Worm (Caenorhabditis elegans) whole organism, young adult: ENCODE data around the gene F45G2.8.
A peak's percentile ranks its signal among the peaks of the same experiment; 100 is the strongest.

Experiments used
- F33H1.4 ChIP-seq: fragments of 200-800 bp; sonication (Bioruptor generic); IDR thresholded peaks from 2 replicates; pipeline ENCODE4 v1.3.6; 2022; ENCODE audit warnings: missing genetic modification reagents, missing genetic modification characterization, missing compliant biosample characterization
- F49E8.2 ChIP-seq: sonication (generic microtip); optimal IDR thresholded peaks from 3 replicates; lab custom pipeline; 2017; ENCODE audit warnings: missing genetic modification characterization, mild to moderate bottlenecking, missing compliant biosample characterization, antibody characterized with exemption, moderate library complexity; ENCODE audit not compliant: insufficient read depth
- F55B11.4 ChIP-seq: sonication (generic microtip); optimal IDR thresholded peaks from 2 replicates; lab custom pipeline; 2016; ENCODE audit warnings: missing compliant biosample characterization, missing genetic modification characterization, borderline replicate concordance; ENCODE audit not compliant: insufficient read depth
- T07F8.4 ChIP-seq: sonication (generic microtip); optimal IDR thresholded peaks from 2 replicates; lab custom pipeline; 2016; ENCODE audit warnings: mild to moderate bottlenecking, missing genetic modification characterization, moderate library complexity, missing compliant biosample characterization
- T26A5.8 ChIP-seq: sonication (generic microtip); optimal IDR thresholded peaks from 2 replicates; lab custom pipeline; 2016; ENCODE audit warnings: missing genetic modification characterization, missing compliant biosample characterization
- Y53F4B.3 ChIP-seq: fragments of 200-800 bp; sonication (Bioruptor generic); IDR thresholded peaks from 2 replicates; pipeline ENCODE4 v1.3.6; 2022; ENCODE audit warnings: missing genetic modification reagents, missing genetic modification characterization, missing compliant biosample characterization
- Y56A3A.18 ChIP-seq: fragments of 200-800 bp; sonication (Bioruptor generic); IDR thresholded peaks from 2 replicates; pipeline ENCODE4 v1.3.6; 2022; ENCODE audit warnings: missing genetic modification reagents, missing genetic modification characterization, missing compliant biosample characterization
- Y67H2A.10 ChIP-seq: fragments of 200-800 bp; sonication (Bioruptor generic); conservative IDR thresholded peaks from 2 replicates; pipeline ENCODE4 v1.3.6; 2022; ENCODE audit warnings: missing genetic modification reagents, missing genetic modification characterization, missing compliant biosample characterization
- athp-1 ChIP-seq: sonication (generic microtip); optimal IDR thresholded peaks from 2 replicates; lab custom pipeline; 2017; ENCODE audit warnings: mild to moderate bottlenecking, missing genetic modification characterization, missing compliant biosample characterization
- attf-5 ChIP-seq: fragments of 200-800 bp; sonication (Bioruptor generic); optimal IDR thresholded peaks from 2 replicates; lab custom pipeline; 2018; ENCODE audit warnings: mild to moderate bottlenecking, missing genetic modification characterization, missing compliant biosample characterization
- bed-1 ChIP-seq: fragments of 200-800 bp; sonication (Bioruptor generic); IDR thresholded peaks from 2 replicates; pipeline ENCODE4 v1.3.6; 2022; ENCODE audit warnings: missing genetic modification reagents, missing genetic modification characterization, missing compliant biosample characterization
- ceh-27 ChIP-seq: fragments of 200-800 bp; sonication (Bioruptor generic); optimal IDR thresholded peaks from 2 replicates; lab custom pipeline; 2018; ENCODE audit warnings: mild to moderate bottlenecking, missing genetic modification characterization, moderate library complexity, missing compliant biosample characterization
- ets-4 ChIP-seq: fragments of 200-800 bp; sonication (Bioruptor generic); optimal IDR thresholded peaks from 2 replicates; lab custom pipeline; 2018; ENCODE audit warnings: mild to moderate bottlenecking, missing genetic modification characterization, missing compliant biosample characterization
- fkh-3 ChIP-seq: sonication (generic microtip); optimal IDR thresholded peaks from 2 replicates; lab custom pipeline; 2016; ENCODE audit warnings: mild to moderate bottlenecking, missing genetic modification characterization, missing compliant biosample characterization
- gei-17 ChIP-seq: fragments of 200-800 bp; sonication (Bioruptor generic); optimal IDR thresholded peaks from 2 replicates; lab custom pipeline; 2018; ENCODE audit warnings: mild to moderate bottlenecking, missing genetic modification characterization, missing compliant biosample characterization
- hrde-1 ChIP-seq: sonication (generic microtip); optimal IDR thresholded peaks from 2 replicates; lab custom pipeline; 2016; ENCODE audit warnings: missing genetic modification characterization, mild to moderate bottlenecking, missing compliant biosample characterization, moderate library complexity, missing genotype, missing genetic modification reagents, borderline replicate concordance
- lag-1 ChIP-seq: fragments of 200-800 bp; sonication (Bioruptor generic); IDR thresholded peaks from 2 replicates; pipeline ENCODE4 v1.3.6; 2022; ENCODE audit warnings: missing genetic modification reagents, missing genetic modification characterization, missing compliant biosample characterization
- lin-26 ChIP-seq: fragments of 200-800 bp; sonication (Bioruptor generic); IDR thresholded peaks from 2 replicates; pipeline ENCODE4 v1.3.6; 2022; ENCODE audit warnings: missing genetic modification reagents, missing genetic modification characterization, missing compliant biosample characterization
- lin-35 ChIP-seq, 3 experiments: fragments of 150-350 bp in 2 of 3; sonication (generic microtip) in 1 of 3; optimal IDR thresholded peaks; 2 replicates each; lab custom pipeline; 2014 to 2018; ENCODE audit warnings: missing biosample characterization in 3 of 3, missing genetic modification characterization in 3 of 3, missing genetic modification reagents in 3 of 3
- lsl-1 ChIP-seq: fragments of 200-800 bp; sonication (Bioruptor generic); optimal IDR thresholded peaks from 2 replicates; lab custom pipeline; 2018; ENCODE audit warnings: mild to moderate bottlenecking, missing genetic modification characterization, moderate library complexity, missing compliant biosample characterization
- lsy-27 ChIP-seq: sonication (generic microtip); optimal IDR thresholded peaks from 2 replicates; lab custom pipeline; 2017; ENCODE audit warnings: missing genetic modification characterization, mild to moderate bottlenecking, missing compliant biosample characterization, antibody characterized with exemption, missing genotype, borderline replicate concordance; ENCODE audit not compliant: insufficient read depth
- mes-4 ChIP-seq: sonication (generic microtip); optimal IDR thresholded peaks from 2 replicates; lab custom pipeline; 2016; ENCODE audit warnings: missing genotype, missing genetic modification characterization, missing compliant biosample characterization
- mxl-1 ChIP-seq: sonication (generic microtip); optimal IDR thresholded peaks from 2 replicates; lab custom pipeline; 2016; ENCODE audit warnings: missing genetic modification characterization, missing compliant biosample characterization
- nfyb-1 ChIP-seq: fragments of 200-800 bp; sonication (Bioruptor generic); IDR thresholded peaks from 2 replicates; pipeline ENCODE4 v1.3.6; 2022; ENCODE audit warnings: missing genetic modification reagents, missing genetic modification characterization, missing compliant biosample characterization
- nhr-179 ChIP-seq: sonication (generic microtip); optimal IDR thresholded peaks from 2 replicates; lab custom pipeline; 2016; ENCODE audit warnings: mild to moderate bottlenecking, missing genetic modification characterization, missing compliant biosample characterization
- repo-1 ChIP-seq: sonication (generic microtip); optimal IDR thresholded peaks from 2 replicates; lab custom pipeline; 2017; ENCODE audit warnings: mild to moderate bottlenecking, missing genetic modification characterization, missing compliant biosample characterization
- snpc-1.3 ChIP-seq: sonication (generic microtip); optimal IDR thresholded peaks from 2 replicates; lab custom pipeline; 2017; ENCODE audit warnings: missing genetic modification characterization, mild to moderate bottlenecking, missing compliant biosample characterization, antibody characterized with exemption, moderate library complexity, missing genotype, missing genetic modification reagents; ENCODE audit not compliant: insufficient read depth
- snpc-3.4 ChIP-seq: sonication (generic microtip); optimal IDR thresholded peaks from 2 replicates; lab custom pipeline; 2017; ENCODE audit warnings: missing genetic modification characterization, mild to moderate bottlenecking, missing compliant biosample characterization, antibody characterized with exemption, moderate library complexity, missing genotype, missing genetic modification reagents
- snpc-4 ChIP-seq, 5 experiments: fragments of 150-350 bp in 1 of 5; sonication (generic microtip) in 4 of 5; optimal IDR thresholded peaks; 2 replicates each; lab custom pipeline; 2014 to 2018; ENCODE audit warnings: missing genetic modification characterization in 5 of 5, missing biosample characterization in 3 of 5, antibody characterized with exemption in 2 of 5, mild to moderate bottlenecking in 2 of 5, missing compliant biosample characterization in 2 of 5, missing genotype in 2 of 5, moderate library complexity in 2 of 5, missing genetic modification reagents in 1 of 5
- xnd-1 ChIP-seq: sonication (generic microtip); optimal IDR thresholded peaks from 2 replicates; lab custom pipeline; 2016; ENCODE audit warnings: missing genotype, missing genetic modification reagents, missing genetic modification characterization, missing compliant biosample characterization
- ztf-18 ChIP-seq: sonication (generic microtip); optimal IDR thresholded peaks from 2 replicates; lab custom pipeline; 2016; ENCODE audit warnings: missing genotype, mild to moderate bottlenecking, missing genetic modification characterization, missing compliant biosample characterization
- ztf-25 ChIP-seq: fragments of 200-800 bp; sonication (Bioruptor generic); IDR thresholded peaks from 2 replicates; pipeline ENCODE4 v1.3.6; 2022; ENCODE audit warnings: missing genetic modification reagents, missing genetic modification characterization, missing compliant biosample characterization
- ztf-26 ChIP-seq: sonication (generic microtip); optimal IDR thresholded peaks from 2 replicates; lab custom pipeline; 2017; ENCODE audit warnings: missing genetic modification characterization, missing compliant biosample characterization

The F45G2.8 gene

DNA sequence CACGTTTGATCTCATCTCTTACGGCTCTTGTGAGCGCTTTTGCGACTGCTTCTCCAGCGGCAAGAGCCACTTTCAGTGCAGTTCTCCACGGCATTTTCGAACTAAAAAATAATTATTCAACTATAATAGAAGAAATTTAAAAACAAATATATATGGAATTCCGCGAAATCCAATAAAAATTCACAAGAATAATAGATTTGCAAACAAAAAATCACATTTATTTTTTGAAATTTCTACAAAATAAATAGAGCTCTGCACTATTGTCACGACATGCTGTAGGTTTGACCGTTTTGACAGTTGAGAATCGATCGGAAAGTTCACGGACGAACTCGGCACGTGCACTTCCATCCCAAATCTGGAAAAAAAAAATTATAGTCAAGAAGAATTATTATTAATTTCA is at the start of gene F45G2.8:
Gene F45G2.8 (minus strand): TSS at position 101 of the 400 bp plus-strand sequence.
- TF ChIP-seq mes-4 (tag; lab: Kevin White, UChicago), result no peak
- TF ChIP-seq ztf-25 (GFP tag; lab: Robert Waterston, UW), result no peak
- TF ChIP-seq repo-1 (tag; lab: Kevin White, UChicago), result no peak
- no peak for TF ChIP-seq athp-1 (tag; lab: Kevin White, UChicago)
- TF ChIP-seq ztf-26 (tag; lab: Kevin White, UChicago), result no peak
- TF ChIP-seq nfyb-1, result no peak
- no peak for TF ChIP-seq F49E8.2 (tag; lab: Kevin White, UChicago)

DNA sequence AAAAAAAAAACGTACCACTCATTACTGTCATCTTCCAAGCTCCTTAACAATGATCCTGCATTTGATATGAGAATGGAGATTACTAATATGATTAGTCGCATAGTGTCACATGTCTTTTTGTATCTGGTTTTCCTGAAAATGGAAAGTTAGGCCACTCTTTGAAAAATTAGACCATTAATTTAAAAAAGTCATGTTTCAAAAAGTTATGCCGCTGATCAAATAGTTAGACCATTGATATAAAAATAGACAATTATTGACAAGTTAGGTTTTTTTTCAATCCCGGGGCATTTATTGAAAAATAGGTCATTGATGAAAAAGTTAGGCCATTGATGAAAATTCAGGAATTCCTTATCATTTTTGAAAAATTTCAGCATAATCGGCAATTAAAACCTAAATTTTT is 48.6 kb upstream of the F45G2.8 start, which contains the start of gene acc-4:
Gene acc-4 (minus strand): TSS at position 101 of the 400 bp plus-strand sequence.
- TF ChIP-seq F55B11.4 (tag; lab: Kevin White, UChicago) (no peak), snpc-1.3 (no peak), fkh-3 (tag; lab: Kevin White, UChicago) (no peak), mxl-1 (no peak), ets-4 (GFP tag; lab: Kevin White, UChicago) (no peak), snpc-3.4 (tag; lab: Kevin White, UChicago) (no peak), Y56A3A.18 (GFP tag; lab: Robert Waterston, UW) (no peak), nhr-179 (no peak), snpc-4 (GFP tag; optimal IDR thresholded peaks at IDR 0.05; lab: Kevin White, UChicago) (no peak), snpc-4 (tag; optimal IDR thresholded peaks at IDR 0.05; lab: Kevin White, UChicago) (no peak), xnd-1 (tag; lab: Kevin White, UChicago) (no peak)

DNA sequence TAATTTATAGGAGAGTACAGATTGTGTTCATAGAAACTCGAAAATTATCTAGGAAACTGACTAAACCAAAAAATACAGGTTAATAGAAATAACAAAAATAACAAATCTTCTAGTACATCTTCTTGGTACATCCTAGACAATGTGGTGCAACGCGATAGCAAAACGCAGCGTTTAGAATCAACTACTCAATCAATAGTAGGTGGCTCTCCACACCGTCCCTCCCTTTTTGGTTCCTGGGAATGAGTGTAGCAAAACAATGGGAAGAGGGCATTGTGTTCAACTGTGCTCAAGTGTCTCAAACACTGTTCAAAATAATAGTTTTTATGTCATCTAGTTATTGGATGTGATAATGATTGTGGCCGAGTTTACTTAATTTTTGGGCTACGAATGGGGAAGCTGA is 41.2 kb upstream of the F45G2.8 start, which contains the start of gene T27E9.6:
Gene T27E9.6 (minus strand): TSS at position 101 of the 400 bp plus-strand sequence.
- TF ChIP-seq ceh-27 (GFP tag; lab: Kevin White, UChicago) (no peak), T26A5.8 (no peak), T07F8.4 (tag; lab: Kevin White, UChicago) (no peak), hrde-1 (tag; lab: Kevin White, UChicago) (no peak), Y53F4B.3 (GFP tag; lab: Robert Waterston, UW) (no peak), lsy-27 (tag; lab: Kevin White, UChicago) (no peak), gei-17 (GFP tag; lab: Kevin White, UChicago) (no peak), nfyb-1 (no peak), repo-1 (tag; lab: Kevin White, UChicago) (no peak), mxl-1 (no peak), bed-1 (GFP tag; lab: Robert Waterston, UW) (no peak)
- TF ChIP-seq, all 124 proteins: peak for 0

DNA sequence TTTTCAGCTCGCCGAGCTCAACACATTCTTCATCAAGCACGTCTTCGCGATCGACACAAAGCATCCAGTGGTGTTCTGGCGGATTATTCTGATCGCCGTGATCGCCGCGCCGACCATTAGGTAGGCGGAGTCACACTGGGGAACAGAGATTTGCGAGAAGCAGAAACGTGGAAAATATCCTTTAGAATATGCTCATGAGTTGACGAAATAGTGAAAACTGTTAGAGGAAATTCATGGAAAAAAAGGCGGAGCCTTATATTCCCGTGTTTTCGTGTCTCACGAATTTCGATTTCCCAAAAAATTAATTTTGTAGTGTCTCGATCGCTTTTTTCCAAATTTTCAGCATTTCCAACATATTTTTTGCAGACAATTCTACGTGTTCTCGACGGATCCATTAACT is 39.0 kb upstream of the F45G2.8 start:
- TF ChIP-seq lin-35 (GFP tag; optimal IDR thresholded peaks at IDR 0.05; lab: Kevin White, UChicago) (no peak), ztf-18 (tag; lab: Kevin White, UChicago) (no peak), attf-5 (no peak), lin-26 (GFP tag; lab: Robert Waterston, UW) (no peak), F55B11.4 (tag; lab: Kevin White, UChicago) (no peak), F33H1.4 (GFP tag; lab: Robert Waterston, UW) (no peak)

DNA sequence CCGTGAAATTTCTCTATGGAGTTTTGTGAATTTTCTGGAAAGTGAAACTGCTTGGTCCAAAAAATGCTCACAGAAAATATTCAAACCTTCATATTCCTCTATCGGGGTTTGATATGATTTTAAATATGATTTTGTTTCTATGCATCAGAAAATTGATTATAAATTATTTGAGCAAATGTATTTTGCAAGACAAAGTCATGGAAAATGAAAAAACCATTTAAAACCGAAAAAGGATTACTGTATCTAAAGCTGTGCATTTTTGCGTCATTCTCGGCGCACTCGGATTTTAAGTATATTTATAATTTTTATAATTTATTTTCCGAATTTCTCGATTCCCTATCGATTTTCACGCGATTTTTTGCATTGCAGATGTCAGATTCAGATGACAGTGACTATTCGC is 36.0 kb upstream of the F45G2.8 start, which contains the start of gene pssy-2:
Gene pssy-2 (plus strand): TSS at position 301 of the 400 bp plus-strand sequence.
- no peak for TF ChIP-seq lag-1 (GFP tag; lab: Robert Waterston, UW)
- no peak for TF ChIP-seq mxl-1
- no peak for TF ChIP-seq ets-4 (GFP tag; lab: Kevin White, UChicago)
- TF ChIP-seq Y67H2A.10 (GFP tag; lab: Robert Waterston, UW), result no peak
- TF ChIP-seq lsl-1 (GFP tag; lab: Kevin White, UChicago), result peak; percentile 14
- TF ChIP-seq mes-4 (tag; lab: Kevin White, UChicago), result no peak
- TF ChIP-seq T26A5.8, result no peak
- TF ChIP-seq, all 124 proteins: peak for 1
